Worm (Caenorhabditis elegans) whole organism, early embryonic: Measurements from ENCODE around the gene sto-2.

Experiments used
- B0310.2 ChIP-seq: sonication (generic microtip); optimal IDR thresholded peaks from 2 replicates; lab custom pipeline; 2016; ENCODE audit warnings: mild to moderate bottlenecking, missing genetic modification characterization, missing compliant biosample characterization
- ama-1 ChIP-seq: fragments of 150-350 bp; optimal IDR thresholded peaks from 2 replicates; lab custom pipeline; 2014
- ceh-36 ChIP-seq: sonication (generic microtip); optimal IDR thresholded peaks from 2 replicates; lab custom pipeline; 2016; ENCODE audit warnings: missing genetic modification characterization, inconsistent platforms, missing compliant biosample characterization
- sea-1 ChIP-seq: fragments of 200-800 bp; sonication (Bioruptor generic); conservative IDR thresholded peaks from 2 replicates; pipeline ENCODE4 v1.3.6; 2022; ENCODE audit warnings: missing genetic modification characterization, missing compliant biosample characterization
- tbx-11 ChIP-seq: fragments of 200-800 bp; sonication (Bioruptor generic); IDR thresholded peaks from 2 replicates; pipeline ENCODE4 v1.3.6; 2022; ENCODE audit warnings: missing genetic modification characterization, missing compliant biosample characterization
- tbx-37 ChIP-seq: fragments of 200-800 bp; sonication (Bioruptor generic); conservative IDR thresholded peaks from 2 replicates; pipeline ENCODE4 v1.3.6; 2022; ENCODE audit warnings: missing genetic modification reagents, missing genetic modification characterization, missing compliant biosample characterization
- tra-4 ChIP-seq: sonication (generic microtip); optimal IDR thresholded peaks from 2 replicates; lab custom pipeline; 2017; ENCODE audit warnings: missing genetic modification characterization, missing compliant biosample characterization

DNA sequence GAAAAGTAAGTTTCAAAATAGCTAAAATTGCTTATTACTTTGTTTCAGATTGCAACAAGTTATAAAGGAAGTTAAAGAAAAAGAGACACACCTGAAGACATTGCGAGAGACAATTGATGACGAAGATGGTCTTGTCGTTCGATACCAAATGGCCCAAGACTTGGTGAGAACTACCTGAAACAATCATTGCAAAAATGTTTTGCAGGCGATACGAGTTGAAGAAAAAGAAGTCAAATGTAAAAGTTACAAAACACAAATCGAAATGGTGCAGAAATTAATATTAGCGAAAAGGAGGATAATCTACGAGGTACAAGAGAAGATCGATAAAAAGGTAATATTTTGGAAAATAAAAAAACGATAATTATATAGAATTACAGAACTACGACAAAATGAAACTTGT, 43.5 kb downstream of the sto-2 start, which contains the start of gene rga-8:
- TF ChIP-seq tra-4 (tag; lab: Kevin White, UChicago) (no peak), ceh-36 (no peak), B0310.2 (tag; lab: Kevin White, UChicago) (no peak), tbx-11 (GFP tag; lab: Robert Waterston, UW) (no peak), ama-1 (lab: Kevin White, UChicago) (no peak), tbx-37 (GFP tag; lab: Robert Waterston, UW) (no peak), sea-1 (no peak)
